Fruit fly (Drosophila melanogaster) whole organism, embryonic: Measurements from ENCODE around the gene Hs2st.

ENCODE experiments used
- Ada2b ChIP-seq: fragments of 200-800 bp; sonication (Bioruptor generic); IDR thresholded peaks from 2 replicates; pipeline ENCODE4 v1.3.6; 2022; ENCODE audit warnings: missing biosample characterization, missing genetic modification characterization
- CG10267 ChIP-seq: fragments of 200-800 bp; sonication (Bioruptor generic); optimal IDR thresholded peaks from 2 replicates; lab custom pipeline; 2018; ENCODE audit warnings: missing biosample characterization, mild to moderate bottlenecking, missing genetic modification characterization, moderate library complexity
- CG10366 ChIP-seq: fragments of 200-800 bp; sonication (Bioruptor generic); IDR thresholded peaks from 2 replicates; pipeline ENCODE4 v1.3.6; 2022; ENCODE audit warnings: missing biosample characterization, missing genetic modification characterization
- CG12071 ChIP-seq: fragments of 200-800 bp; sonication (Bioruptor generic); optimal IDR thresholded peaks from 3 replicates; lab custom pipeline; 2018; ENCODE audit warnings: missing biosample characterization, mild to moderate bottlenecking, missing genetic modification characterization
- CG12391 ChIP-seq: fragments of 200-800 bp; sonication (Bioruptor generic); optimal IDR thresholded peaks from 3 replicates; lab custom pipeline; 2018; ENCODE audit warnings: missing biosample characterization, mild to moderate bottlenecking, missing genetic modification characterization, moderate library complexity
- CG13296 ChIP-seq: fragments of 200-800 bp; sonication (Bioruptor generic); optimal IDR thresholded peaks from 3 replicates; lab custom pipeline; 2018; ENCODE audit warnings: missing biosample characterization, mild to moderate bottlenecking, missing genetic modification characterization
- CG13624 ChIP-seq: fragments of 200-800 bp; sonication (Bioruptor generic); optimal IDR thresholded peaks from 2 replicates; lab custom pipeline; 2016; ENCODE audit warnings: missing biosample characterization, missing genetic modification characterization
- CG17802 ChIP-seq: fragments of 200-800 bp; sonication (Bioruptor generic); optimal IDR thresholded peaks from 2 replicates; lab custom pipeline; 2018; ENCODE audit warnings: missing biosample characterization, mild to moderate bottlenecking, missing genetic modification characterization, moderate library complexity
- CG1832 ChIP-seq: fragments of 200-800 bp; sonication (Bioruptor generic); optimal IDR thresholded peaks from 2 replicates; lab custom pipeline; 2017; ENCODE audit warnings: missing biosample characterization, mild to moderate bottlenecking, missing genetic modification characterization, inconsistent platforms
- CG2120 ChIP-seq: fragments of 200-800 bp; sonication (Bioruptor generic); optimal IDR thresholded peaks from 3 replicates; lab custom pipeline; 2016; ENCODE audit warnings: missing biosample characterization, missing genetic modification characterization
- CG2712 ChIP-seq: fragments of 200-800 bp; optimal IDR thresholded peaks from 3 replicates; lab custom pipeline; 2019; ENCODE audit warnings: missing biosample characterization, mild to moderate bottlenecking, missing genetic modification characterization, moderate library complexity
- CG30020 ChIP-seq: fragments of 200-800 bp; optimal IDR thresholded peaks from 2 replicates; lab custom pipeline; 2019; ENCODE audit warnings: missing biosample characterization, mild to moderate bottlenecking, missing genetic modification characterization, moderate library complexity
- CG34376 ChIP-seq: fragments of 200-800 bp; sonication (Bioruptor generic); optimal IDR thresholded peaks from 2 replicates; lab custom pipeline; 2018; ENCODE audit warnings: missing biosample characterization, mild to moderate bottlenecking, missing genetic modification characterization
- CG4328 ChIP-seq: fragments of 200-800 bp; sonication (Bioruptor generic); optimal IDR thresholded peaks from 3 replicates; lab custom pipeline; 2017; ENCODE audit warnings: missing biosample characterization, missing genetic modification reagents, missing genetic modification characterization
- CG6689 ChIP-seq: fragments of 200-800 bp; sonication (Bioruptor generic); IDR thresholded peaks from 2 replicates; pipeline ENCODE4 v1.3.6; 2022; ENCODE audit warnings: missing biosample characterization, missing genetic modification characterization
- CG7271 ChIP-seq: fragments of 200-800 bp; sonication (Bioruptor generic); optimal IDR thresholded peaks from 2 replicates; lab custom pipeline; 2018; ENCODE audit warnings: missing biosample characterization, mild to moderate bottlenecking, missing genetic modification characterization, moderate library complexity
- CG7839 ChIP-seq: fragments of 200-800 bp; sonication (Bioruptor generic); optimal IDR thresholded peaks from 3 replicates; lab custom pipeline; 2018; ENCODE audit warnings: missing biosample characterization, mild to moderate bottlenecking, missing genetic modification characterization, moderate library complexity
- CG7963 ChIP-seq: fragments of 200-800 bp; sonication (Bioruptor generic); IDR thresholded peaks from 3 replicates; pipeline ENCODE4 v1.3.6; 2022; ENCODE audit warnings: missing biosample characterization, missing genetic modification characterization; ENCODE audit not compliant: partially characterized antibody
- CG8478 ChIP-seq: fragments of >200 bp; optimal IDR thresholded peaks from 2 replicates; lab custom pipeline; 2018
- Camta ChIP-seq: fragments of 200-800 bp; sonication (Bioruptor generic); optimal IDR thresholded peaks from 2 replicates; lab custom pipeline; 2016; ENCODE audit warnings: missing biosample characterization, missing genetic modification characterization
- CkIIα-i1 ChIP-seq: fragments of 200-800 bp; sonication (Bioruptor generic); IDR thresholded peaks from 2 replicates; pipeline ENCODE4 v1.3.6; 2022; ENCODE audit warnings: missing biosample characterization, missing genetic modification characterization
- Dek ChIP-seq: fragments of 200-800 bp; sonication (Bioruptor generic); optimal IDR thresholded peaks from 3 replicates; lab custom pipeline; 2019; ENCODE audit warnings: missing biosample characterization, mild to moderate bottlenecking, missing genetic modification characterization, moderate library complexity
- Dll ChIP-seq: fragments of 200-800 bp; sonication (Bioruptor generic); IDR thresholded peaks from 4 replicates; pipeline ENCODE4 v1.3.6; 2022; ENCODE audit warnings: missing biosample characterization, missing genetic modification characterization; ENCODE audit not compliant: partially characterized antibody
- Doc3 ChIP-seq: fragments of 200-800 bp; sonication (Bioruptor generic); IDR thresholded peaks from 3 replicates; pipeline ENCODE4 v1.3.6; 2022; ENCODE audit warnings: missing biosample characterization, missing genetic modification characterization; ENCODE audit not compliant: partially characterized antibody
- E2f2 ChIP-seq: fragments of 200-800 bp; sonication (Bioruptor generic); IDR thresholded peaks from 2 replicates; pipeline ENCODE4 v1.3.6; 2022; ENCODE audit warnings: missing biosample characterization, missing genetic modification characterization
- Hmr ChIP-seq: fragments of 200-800 bp; sonication (Bioruptor generic); optimal IDR thresholded peaks from 3 replicates; lab custom pipeline; 2017; ENCODE audit warnings: mild to moderate bottlenecking, missing biosample characterization, missing genetic modification reagents, missing genetic modification characterization
- Hsf ChIP-seq: fragments of 200-800 bp; sonication (Bioruptor generic); optimal IDR thresholded peaks from 3 replicates; lab custom pipeline; 2016; ENCODE audit warnings: missing biosample characterization, missing genetic modification characterization
- Lhr ChIP-seq: fragments of 200-800 bp; sonication (Bioruptor generic); optimal IDR thresholded peaks from 3 replicates; lab custom pipeline; 2017; ENCODE audit warnings: mild to moderate bottlenecking, missing biosample characterization, missing genetic modification reagents, missing genetic modification characterization
- MBD-R2 ChIP-seq: fragments of 200-800 bp; sonication (Bioruptor generic); IDR thresholded peaks from 2 replicates; pipeline ENCODE4 v1.3.6; 2022; ENCODE audit warnings: missing biosample characterization, missing genetic modification characterization
- Med ChIP-seq: fragments of 200-800 bp; sonication (Bioruptor generic); peaks from one replicate; lab custom pipeline; 2016; ENCODE audit warnings: missing biosample characterization, missing genetic modification characterization, mild to moderate bottlenecking, inconsistent platforms, moderate library complexity
- Oaz ChIP-seq: fragments of 200-800 bp; sonication (Bioruptor generic); IDR thresholded peaks from 2 replicates; pipeline ENCODE4 v1.3.6; 2022; ENCODE audit warnings: missing biosample characterization, missing genetic modification characterization
- Xrp1 ChIP-seq: fragments of 200-800 bp; sonication (Bioruptor generic); IDR thresholded peaks from 2 replicates; pipeline ENCODE4 v1.3.6; 2022; ENCODE audit warnings: missing biosample characterization, missing genetic modification characterization
- cg ChIP-seq: fragments of 200-800 bp; sonication (Bioruptor generic); optimal IDR thresholded peaks from 3 replicates; lab custom pipeline; 2019; ENCODE audit warnings: missing biosample characterization, mild to moderate bottlenecking, missing genetic modification characterization, moderate library complexity
- eyg ChIP-seq: fragments of 200-800 bp; sonication (Bioruptor generic); optimal IDR thresholded peaks from 3 replicates; lab custom pipeline; 2016; ENCODE audit warnings: missing biosample characterization, missing genetic modification characterization
- hbn ChIP-seq: fragments of 200-800 bp; sonication (Bioruptor generic); IDR thresholded peaks from 2 replicates; pipeline ENCODE4 v1.3.6; 2022; ENCODE audit warnings: missing biosample characterization, missing genetic modification characterization; ENCODE audit not compliant: partially characterized antibody
- inv ChIP-seq: fragments of 200-800 bp; sonication (Bioruptor generic); IDR thresholded peaks from 2 replicates; pipeline ENCODE4 v1.3.6; 2022; ENCODE audit warnings: missing biosample characterization, missing genetic modification characterization; ENCODE audit not compliant: partially characterized antibody
- lbe ChIP-seq: fragments of 200-800 bp; sonication (Bioruptor generic); optimal IDR thresholded peaks from 2 replicates; lab custom pipeline; 2016; ENCODE audit warnings: missing biosample characterization, mild to moderate bottlenecking, missing genetic modification characterization
- lilli ChIP-seq: fragments of 200-800 bp; sonication (Bioruptor generic); optimal IDR thresholded peaks from 3 replicates; lab custom pipeline; 2016; ENCODE audit warnings: missing biosample characterization, missing genetic modification characterization
- lmd ChIP-seq: fragments of 200-800 bp; sonication (Bioruptor generic); IDR thresholded peaks from 2 replicates; pipeline ENCODE4 v1.3.6; 2022; ENCODE audit warnings: missing biosample characterization, missing genetic modification characterization
- mld ChIP-seq: fragments of 200-800 bp; sonication (Bioruptor generic); IDR thresholded peaks from 3 replicates; pipeline ENCODE4 v1.3.6; 2022; ENCODE audit warnings: missing biosample characterization, missing genetic modification characterization; ENCODE audit not compliant: partially characterized antibody
- prd ChIP-seq, 3 experiments: fragments of >200 bp in 2 of 3; fragments of 200-800 bp in 1 of 3; sonication (Bioruptor generic) in 1 of 3; optimal IDR thresholded peaks in 2 of 3; IDR thresholded peaks in 1 of 3; 2 replicates in 2 of 3; 3 replicates in 1 of 3; pipeline versions ENCODE4 v1.3.6 to Lab custom; 2017 to 2022; ENCODE audit warnings: missing biosample characterization in 1 of 3, missing genetic modification characterization in 1 of 3
- pzg ChIP-seq: fragments of 200-800 bp; sonication (Bioruptor generic); optimal IDR thresholded peaks from 3 replicates; lab custom pipeline; 2018; ENCODE audit warnings: missing biosample characterization, mild to moderate bottlenecking, missing genetic modification characterization, moderate library complexity
- scrt ChIP-seq: fragments of 200-800 bp; sonication (Bioruptor generic); optimal IDR thresholded peaks from 2 replicates; lab custom pipeline; 2018; ENCODE audit warnings: missing biosample characterization, mild to moderate bottlenecking, missing genetic modification characterization, moderate library complexity
- sisA ChIP-seq: fragments of 200-800 bp; sonication (Bioruptor generic); IDR thresholded peaks from 2 replicates; pipeline ENCODE4 v1.3.6; 2022; ENCODE audit warnings: missing biosample characterization, missing genetic modification characterization
- slou ChIP-seq: fragments of 200-800 bp; sonication (Bioruptor generic); optimal IDR thresholded peaks from 3 replicates; lab custom pipeline; 2016; ENCODE audit warnings: missing biosample characterization, missing genetic modification characterization
- sna ChIP-seq: fragments of 200-800 bp; sonication (Bioruptor generic); IDR thresholded peaks from 2 replicates; pipeline ENCODE4 v1.3.6; 2022; ENCODE audit warnings: missing biosample characterization, missing genetic modification characterization; ENCODE audit not compliant: partially characterized antibody
- sr ChIP-seq: fragments of 200-800 bp; sonication (Bioruptor generic); IDR thresholded peaks from 3 replicates; pipeline ENCODE4 v1.3.6; 2022; ENCODE audit warnings: missing biosample characterization, missing genetic modification characterization
- tgo ChIP-seq: fragments of 200-800 bp; sonication (Bioruptor generic); IDR thresholded peaks from 3 replicates; pipeline ENCODE4 v1.3.6; 2022; ENCODE audit warnings: missing biosample characterization, missing genetic modification characterization
- ttk ChIP-seq: fragments of 200-800 bp; sonication (Bioruptor generic); IDR thresholded peaks from 2 replicates; pipeline ENCODE4 v2.1.2; 2022; ENCODE audit warnings: missing biosample characterization, missing genetic modification characterization
- vfl ChIP-seq: fragments of 200-800 bp; sonication (Bioruptor generic); optimal IDR thresholded peaks from 2 replicates; lab custom pipeline; 2016; ENCODE audit warnings: missing biosample characterization, missing genetic modification characterization

The Hs2st gene

DNA sequence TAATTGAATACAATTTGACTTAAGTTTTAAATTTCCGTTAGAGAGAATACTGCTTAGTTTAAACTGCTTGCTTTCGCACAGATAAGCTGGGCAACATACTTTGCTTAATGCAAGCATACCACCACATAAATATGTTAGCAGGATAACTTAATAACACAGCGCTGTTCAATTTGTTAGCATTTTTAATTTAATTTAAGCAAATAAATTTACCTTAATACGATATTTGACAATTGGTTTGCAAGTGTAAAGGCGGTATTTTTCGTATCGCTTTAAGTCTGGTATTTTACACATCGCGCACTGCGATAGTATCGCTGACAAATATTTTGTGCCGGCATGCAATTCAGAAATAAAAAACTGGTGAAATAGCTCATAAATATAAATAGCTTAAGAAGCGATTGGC lies 14.2 kb downstream of the Hs2st start, which contains the start of gene RtcB (continued):
- peak; percentile 94 for TF ChIP-seq CG7963
- peak; percentile 72 for TF ChIP-seq Med (GFP tag; lab: Kevin White, UChicago)
- TF ChIP-seq cg = peak; percentile 8
- peak; percentile 12 for TF ChIP-seq lbe (GFP tag; lab: Kevin White, UChicago)
- no peak for TF ChIP-seq Ada2b
- no peak for TF ChIP-seq CG1832 (GFP tag; lab: Kevin White, UChicago)
- TF ChIP-seq Lhr (GFP tag; lab: Kevin White, UChicago) = peak; percentile 69
- TF ChIP-seq CG2712 (tag; lab: Kevin White, UChicago) = peak; percentile 9
- peak; percentile 15; the same call in 1 of the 3 replicates for TF ChIP-seq tgo (GFP tag; lab: Robert Waterston, UW)
- peak; percentile 84 for TF ChIP-seq CG8478
- TF ChIP-seq CG6689 (GFP tag; lab: Robert Waterston, UW) = no peak
- TF ChIP-seq Xrp1 = peak; percentile 24; the same call in 1 of the 2 replicates
- no peak for TF ChIP-seq eyg (GFP tag; lab: Kevin White, UChicago)
- TF ChIP-seq CkIIα-i1 (GFP tag; lab: Robert Waterston, UW) = no peak
- peak; percentile 91 for TF ChIP-seq mld (GFP tag; lab: Robert Waterston, UW)
- TF ChIP-seq CG13296 = no peak
- TF ChIP-seq pzg (GFP tag; lab: Kevin White, UChicago) = peak; percentile 68
- no peak for TF ChIP-seq lmd (GFP tag; lab: Robert Waterston, UW)
- peak; percentile 11 for TF ChIP-seq Hmr
- peak; percentile 17 for TF ChIP-seq Hsf (GFP tag; lab: Kevin White, UChicago)
- TF ChIP-seq scrt (GFP tag; lab: Kevin White, UChicago) = no peak
- peak; percentile 16 for TF ChIP-seq Dek
- TF ChIP-seq sr = no peak
- no peak for TF ChIP-seq ttk
- peak; percentile 17 for TF ChIP-seq lilli (GFP tag; lab: Kevin White, UChicago)
- peak; percentile 74 for TF ChIP-seq E2f2 (GFP tag; lab: Robert Waterston, UW)
- peak; percentile 24; the same call in 1 of the 2 replicates for TF ChIP-seq sisA (GFP tag; lab: Robert Waterston, UW)
- TF ChIP-seq CG10267 (tag; lab: Kevin White, UChicago) = peak; percentile 31
- no peak for TF ChIP-seq CG12071 (GFP tag; lab: Kevin White, UChicago)
- TF ChIP-seq CG10366 (GFP tag; lab: Robert Waterston, UW) = no peak
- TF ChIP-seq CG17802 (tag; lab: Kevin White, UChicago) = peak; percentile 9
- no peak for TF ChIP-seq vfl
- TF ChIP-seq prd (optimal IDR thresholded peaks at IDR 0.05; lab: Kevin White, UChicago) = no peak
- TF ChIP-seq prd (GFP tag; IDR thresholded peaks at IDR 0.05; lab: Robert Waterston, UW) = 0 out of 3 replicates have a peak, but pooled peaks have one; percentile 13
- TF ChIP-seq CG13624 (GFP tag; lab: Kevin White, UChicago) = no peak
- peak; percentile 19 for TF ChIP-seq Camta (GFP tag; lab: Kevin White, UChicago)
- peak; percentile 98 for TF ChIP-seq Dll (GFP tag; lab: Robert Waterston, UW)
- peak; percentile 94 for TF ChIP-seq hbn (GFP tag; lab: Robert Waterston, UW)
- TF ChIP-seq slou (GFP tag; lab: Kevin White, UChicago) = no peak
- peak; percentile 30 for TF ChIP-seq CG2120 (GFP tag; lab: Kevin White, UChicago)
- peak; percentile 68 for TF ChIP-seq MBD-R2 (GFP tag; lab: Robert Waterston, UW)
- no peak for TF ChIP-seq CG34376 (GFP tag; lab: Kevin White, UChicago)
- peak; percentile 19 for TF ChIP-seq CG12391 (tag; lab: Kevin White, UChicago)
- TF ChIP-seq CG7839 (tag; lab: Kevin White, UChicago) = peak; percentile 19
- TF ChIP-seq inv (GFP tag; lab: Robert Waterston, UW) = peak; percentile 96
- no peak for TF ChIP-seq CG4328 (GFP tag; lab: Kevin White, UChicago)
- peak; percentile 96; the same call in 2 of the 3 replicates for TF ChIP-seq Doc3 (GFP tag; lab: Robert Waterston, UW)
- TF ChIP-seq sna (GFP tag; lab: Robert Waterston, UW) = peak; percentile 98
- TF ChIP-seq Oaz = no peak
- TF ChIP-seq CG7271 = no peak
- peak; percentile 18 for TF ChIP-seq CG30020
